Fruit fly (Drosophila melanogaster) Kc167 (cell line): ENCODE results near the gene Acp65Aa.

Experiments used
- Myc ChIP-seq: fragments of >200 bp; optimal IDR thresholded peaks from 2 replicates; lab custom pipeline; 2017; ENCODE audit warnings: missing external identifiers
- Sin3A ChIP-seq: fragments of >200 bp; optimal IDR thresholded peaks from 2 replicates; lab custom pipeline; 2018; ENCODE audit warnings: missing external identifiers
- h ChIP-seq: fragments of >200 bp; optimal IDR thresholded peaks from 3 replicates; lab custom pipeline; 2018; ENCODE audit warnings: missing external identifiers
- insv ChIP-seq: fragments of >200 bp; optimal IDR thresholded peaks from 3 replicates; lab custom pipeline; 2018; ENCODE audit warnings: missing external identifiers
- psq ChIP-seq: fragments of >200 bp; optimal IDR thresholded peaks from 2 replicates; lab custom pipeline; 2017; ENCODE audit warnings: missing external identifiers
- ttk ChIP-seq: sonication (Bioruptor generic); optimal IDR thresholded peaks from 2 replicates; lab custom pipeline; 2017; ENCODE audit warnings: missing external identifiers

The Acp65Aa gene

DNA sequence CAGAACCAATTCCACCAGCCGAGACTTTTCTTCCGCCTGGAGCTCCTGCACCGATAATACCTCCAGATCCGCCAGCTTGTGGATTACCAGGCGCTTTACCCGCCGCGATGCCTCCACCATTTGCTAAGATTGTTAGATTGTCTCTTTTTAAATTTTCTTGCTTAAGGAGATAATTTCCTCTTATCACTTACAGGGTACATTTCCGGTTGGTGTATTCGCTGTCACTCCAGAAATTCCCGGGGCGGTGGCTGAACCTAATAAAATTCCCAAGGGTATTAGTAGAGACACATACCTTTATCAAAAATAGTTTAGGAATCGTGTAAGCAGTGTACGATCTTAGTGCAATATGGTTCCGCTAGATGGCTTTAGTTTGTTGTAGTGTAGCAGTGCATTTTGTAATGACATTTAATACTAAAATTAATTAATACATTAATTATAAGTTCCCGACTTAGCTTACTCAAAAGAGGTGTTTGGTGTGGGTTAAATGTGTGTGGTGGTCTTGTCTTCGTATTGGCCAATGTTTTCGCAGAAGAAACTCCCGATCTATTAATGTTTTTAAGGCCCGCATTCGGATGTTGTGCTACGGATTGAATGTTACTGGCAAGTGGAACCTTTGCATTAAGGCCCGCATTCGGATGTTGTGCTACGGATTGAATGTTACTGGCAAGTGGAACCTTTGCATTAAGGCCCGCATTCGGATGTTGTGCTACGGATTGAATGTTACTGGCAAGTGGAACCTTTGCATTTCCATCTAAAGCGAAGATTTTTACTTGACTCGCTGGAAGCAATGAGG lies 27.7 kb downstream of the Acp65Aa start:
- TF ChIP-seq Sin3A (lab: Kevin White, UChicago), result no peak
- TF ChIP-seq insv (lab: Kevin White, UChicago), result no peak
- TF ChIP-seq psq (lab: Kevin White, UChicago), result no peak
- no peak for TF ChIP-seq ttk (lab: Kevin White, UChicago)
- TF ChIP-seq Myc (lab: Kevin White, UChicago), result no peak
- no peak for TF ChIP-seq h (lab: Kevin White, UChicago)

DNA sequence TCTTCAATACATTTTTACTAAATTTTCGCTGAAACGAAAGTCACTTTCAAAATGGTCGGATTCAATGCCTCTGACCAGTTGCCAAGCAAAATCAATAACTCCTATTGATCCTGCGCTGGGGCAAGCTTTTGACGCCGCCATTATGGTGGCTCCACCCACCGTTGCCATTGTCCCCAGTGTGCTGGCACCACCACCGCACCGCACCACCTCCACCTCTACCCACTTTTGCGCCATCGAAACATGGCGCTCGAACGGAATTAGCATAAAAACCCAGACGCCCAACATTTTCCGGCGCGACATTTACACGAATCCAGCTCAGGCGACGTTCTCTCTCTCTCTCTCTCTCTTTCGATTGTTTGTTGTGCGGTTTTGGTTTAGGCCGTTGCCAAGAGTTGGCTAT lies 35.7 kb downstream of the Acp65Aa start:
- TF ChIP-seq insv (lab: Kevin White, UChicago), result no peak
- no peak for TF ChIP-seq ttk (lab: Kevin White, UChicago)
- no peak for TF ChIP-seq Myc (lab: Kevin White, UChicago)
- no peak for TF ChIP-seq Sin3A (lab: Kevin White, UChicago)

DNA sequence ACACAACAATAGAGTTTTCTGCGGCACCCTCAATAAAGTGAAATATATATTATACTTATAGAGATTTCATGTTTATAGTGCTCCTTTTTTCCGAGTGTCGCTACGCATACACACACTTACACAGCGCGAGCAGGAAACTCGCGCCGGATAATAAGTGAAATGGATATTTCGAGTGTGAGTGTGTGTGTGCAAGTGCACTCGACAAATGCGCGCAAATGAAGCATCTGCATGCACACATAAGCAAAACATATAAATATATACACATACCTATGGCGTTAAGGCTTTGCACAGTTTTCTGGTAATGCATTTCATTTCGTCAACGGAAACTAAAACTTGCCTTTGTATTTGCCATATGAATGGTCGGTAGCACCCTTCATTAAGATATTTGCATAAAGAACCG lies 37.0 kb downstream of the Acp65Aa start:
- TF ChIP-seq Sin3A (lab: Kevin White, UChicago), result no peak
- no peak for TF ChIP-seq psq (lab: Kevin White, UChicago)
- TF ChIP-seq ttk (lab: Kevin White, UChicago), result no peak
- no peak for TF ChIP-seq insv (lab: Kevin White, UChicago)
- TF ChIP-seq h (lab: Kevin White, UChicago), result no peak
- TF ChIP-seq Myc (lab: Kevin White, UChicago), result no peak

DNA sequence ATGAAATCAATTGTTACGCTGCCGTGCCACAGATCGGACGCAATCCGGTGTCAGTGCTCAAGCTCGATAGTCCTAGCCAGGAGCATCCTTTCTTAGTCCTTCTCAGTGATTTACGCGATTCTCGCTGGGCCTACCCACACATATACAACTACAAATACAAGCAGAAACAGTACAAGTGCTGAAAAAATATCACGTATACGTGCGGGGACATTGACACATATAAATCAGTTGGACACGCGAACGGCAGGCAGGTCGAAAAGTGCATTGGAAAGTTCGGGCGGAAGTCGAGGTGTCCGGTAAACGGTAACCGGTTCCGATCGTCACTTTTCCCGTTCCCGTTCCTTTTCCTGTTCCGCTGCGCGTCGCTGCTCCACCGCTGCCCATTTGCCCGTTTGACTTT lies 41.1 kb downstream of the Acp65Aa start:
- TF ChIP-seq h (lab: Kevin White, UChicago), result no peak
- TF ChIP-seq psq (lab: Kevin White, UChicago), result no peak
- no peak for TF ChIP-seq insv (lab: Kevin White, UChicago)
- no peak for TF ChIP-seq Sin3A (lab: Kevin White, UChicago)
- no peak for TF ChIP-seq ttk (lab: Kevin White, UChicago)
- no peak for TF ChIP-seq Myc (lab: Kevin White, UChicago)

- TF ChIP-seq Myc (lab: Kevin White, UChicago) (no peak), Sin3A (lab: Kevin White, UChicago) (no peak), insv (lab: Kevin White, UChicago) (no peak), ttk (lab: Kevin White, UChicago) (no peak), h (lab: Kevin White, UChicago) (no peak), psq (lab: Kevin White, UChicago) (no peak)
These were observed 41.7 kb downstream of the Acp65Aa start for dm6 chr3L:6110673-6111449.

DNA sequence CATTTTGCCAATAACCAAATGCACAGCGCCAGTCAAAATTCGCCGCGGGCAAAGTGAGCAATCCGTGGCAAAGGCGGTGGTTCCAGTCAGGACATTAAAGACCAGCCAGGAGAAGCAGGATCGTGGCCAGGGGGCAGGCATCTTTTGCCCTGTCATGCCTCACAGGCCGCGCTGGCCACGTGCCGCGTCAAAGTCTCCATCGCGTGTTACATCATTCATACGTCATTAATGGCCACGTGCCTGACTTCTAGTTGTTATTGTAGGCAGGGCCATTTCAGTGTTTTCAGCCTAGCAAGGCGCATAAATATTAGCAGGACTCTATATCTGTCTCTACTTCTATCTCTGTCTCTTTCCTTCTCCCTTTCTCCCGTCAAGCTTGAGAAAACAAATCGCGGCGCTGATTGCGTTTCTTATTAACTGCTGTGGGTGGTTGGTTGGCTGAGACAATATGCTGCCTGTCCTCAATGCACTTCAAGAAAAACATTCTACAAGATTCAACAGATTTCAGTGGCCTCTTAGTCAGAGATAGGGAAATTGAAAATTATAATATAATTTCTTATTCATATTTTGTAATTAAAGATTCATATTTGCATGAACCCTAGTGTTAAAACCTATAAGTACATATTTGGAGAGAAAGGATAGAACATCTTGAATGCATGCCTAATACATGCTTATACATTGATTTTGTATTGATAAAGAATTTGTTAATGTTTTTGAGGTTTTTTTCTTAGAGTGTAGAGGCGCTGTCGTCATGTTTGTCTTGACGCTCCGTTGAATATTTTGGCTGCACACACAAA lies 44.1 kb downstream of the Acp65Aa start:
- no peak for TF ChIP-seq ttk (lab: Kevin White, UChicago)
- TF ChIP-seq h (lab: Kevin White, UChicago), result no peak
- no peak for TF ChIP-seq insv (lab: Kevin White, UChicago)
- no peak for TF ChIP-seq psq (lab: Kevin White, UChicago)
- no peak for TF ChIP-seq Sin3A (lab: Kevin White, UChicago)
- TF ChIP-seq Myc (lab: Kevin White, UChicago), result no peak

DNA sequence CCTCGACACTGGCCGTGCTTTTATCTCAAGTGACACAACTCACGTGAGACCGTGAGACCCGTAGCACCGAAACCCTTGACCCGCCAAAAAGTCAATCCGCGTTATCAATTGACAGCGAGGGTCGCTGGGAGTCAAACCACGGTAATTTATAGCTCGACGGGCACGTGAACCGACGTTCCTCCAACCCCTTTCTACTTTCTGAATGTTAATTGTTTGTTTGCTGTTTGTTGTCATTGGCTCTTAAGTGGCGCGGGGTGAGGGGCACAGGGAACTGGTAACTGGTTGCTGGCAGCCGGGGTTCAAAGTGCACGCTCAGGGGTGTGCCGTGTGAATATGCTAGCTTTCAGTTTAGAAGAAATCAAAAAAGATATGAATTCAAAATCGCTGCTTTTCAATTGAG lies 45.8 kb downstream of the Acp65Aa start:
- TF ChIP-seq Myc (lab: Kevin White, UChicago) (no peak), Sin3A (lab: Kevin White, UChicago) (no peak), ttk (lab: Kevin White, UChicago) (no peak), insv (lab: Kevin White, UChicago) (no peak), psq (lab: Kevin White, UChicago) (no peak), h (lab: Kevin White, UChicago) (no peak)

dm6 chr3L:6105435-6105834 lies 47.1 kb downstream of the Acp65Aa start:
- no peak for TF ChIP-seq psq (lab: Kevin White, UChicago)
- TF ChIP-seq Sin3A (lab: Kevin White, UChicago), result no peak
- no peak for TF ChIP-seq ttk (lab: Kevin White, UChicago)
- no peak for TF ChIP-seq Myc (lab: Kevin White, UChicago)
- no peak for TF ChIP-seq insv (lab: Kevin White, UChicago)
- TF ChIP-seq h (lab: Kevin White, UChicago), result no peak

DNA sequence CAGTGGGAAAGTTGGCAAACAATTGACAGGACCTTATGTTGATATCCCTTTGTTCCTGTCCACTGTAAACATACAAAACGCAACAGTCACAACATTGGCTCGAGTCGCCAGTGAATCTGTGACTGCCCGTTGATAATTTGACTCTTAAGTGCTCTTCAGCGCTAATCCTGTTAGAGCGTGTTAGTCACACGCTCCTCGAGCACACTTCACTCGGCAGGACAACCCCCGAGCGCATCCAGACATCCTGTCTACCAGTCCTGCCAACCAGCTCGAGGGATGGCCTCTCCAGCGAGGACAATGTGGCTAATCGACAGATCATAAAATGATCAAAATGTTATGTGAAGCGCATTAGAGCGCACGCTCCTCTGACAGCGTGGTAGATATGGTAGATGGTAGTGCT lies 48.0 kb downstream of the Acp65Aa start:
- no peak for TF ChIP-seq Myc (lab: Kevin White, UChicago)
- no peak for TF ChIP-seq insv (lab: Kevin White, UChicago)
- TF ChIP-seq psq (lab: Kevin White, UChicago), result no peak
- no peak for TF ChIP-seq h (lab: Kevin White, UChicago)
- no peak for TF ChIP-seq Sin3A (lab: Kevin White, UChicago)
- no peak for TF ChIP-seq ttk (lab: Kevin White, UChicago)

DNA sequence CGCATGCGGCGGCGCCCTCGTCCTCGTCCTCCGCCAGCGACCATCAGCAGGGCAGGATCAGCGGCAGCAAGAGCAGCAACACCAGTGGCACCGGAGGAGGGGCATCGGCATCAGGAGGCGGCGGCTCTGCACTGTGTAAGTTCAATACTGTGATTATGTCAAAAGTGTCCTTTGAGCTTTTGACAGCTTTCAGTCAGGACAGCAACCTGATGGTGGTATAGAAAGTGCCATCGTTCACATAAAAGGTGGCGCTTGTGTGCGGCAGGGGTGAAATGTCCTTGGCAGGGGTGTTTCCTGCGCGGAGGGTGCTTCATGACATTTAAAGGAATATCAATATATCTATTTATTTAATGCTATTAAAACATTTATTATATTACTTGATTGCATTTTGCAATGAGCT lies 48.9 kb downstream of the Acp65Aa start:
- TF ChIP-seq h (lab: Kevin White, UChicago) (no peak), Myc (lab: Kevin White, UChicago) (no peak), psq (lab: Kevin White, UChicago) (no peak), ttk (lab: Kevin White, UChicago) (no peak)
